Worm (Caenorhabditis elegans) whole organism, young adult: ENCODE measurements around the gene F58G6.3.

Experiments used
- F49E8.2 ChIP-seq: sonication (generic microtip); optimal IDR thresholded peaks from 3 replicates; lab custom pipeline; 2017; ENCODE audit warnings: missing genetic modification characterization, mild to moderate bottlenecking, missing compliant biosample characterization, antibody characterized with exemption, moderate library complexity; ENCODE audit not compliant: insufficient read depth
- attf-3 ChIP-seq: fragments of 200-800 bp; sonication (Bioruptor generic); conservative IDR thresholded peaks from 2 replicates; pipeline ENCODE4 v1.3.6; 2022; ENCODE audit warnings: missing genetic modification reagents, missing genetic modification characterization, missing compliant biosample characterization
- ceh-58 ChIP-seq: fragments of 200-800 bp; sonication (Bioruptor generic); IDR thresholded peaks from 2 replicates; pipeline ENCODE4 v1.3.6; 2022; ENCODE audit warnings: missing genetic modification characterization, missing compliant biosample characterization
- fkh-3 ChIP-seq: sonication (generic microtip); optimal IDR thresholded peaks from 2 replicates; lab custom pipeline; 2016; ENCODE audit warnings: mild to moderate bottlenecking, missing genetic modification characterization, missing compliant biosample characterization
- snpc-4 ChIP-seq, 5 experiments: fragments of 150-350 bp in 1 of 5; sonication (generic microtip) in 4 of 5; optimal IDR thresholded peaks; 2 replicates each; lab custom pipeline; 2014 to 2018; ENCODE audit warnings: missing genetic modification characterization in 5 of 5, missing biosample characterization in 3 of 5, antibody characterized with exemption in 2 of 5, mild to moderate bottlenecking in 2 of 5, missing compliant biosample characterization in 2 of 5, missing genotype in 2 of 5, moderate library complexity in 2 of 5, missing genetic modification reagents in 1 of 5
- unc-62 ChIP-seq: fragments of 150-350 bp; optimal IDR thresholded peaks from 2 replicates; lab custom pipeline; 2014; ENCODE audit warnings: missing biosample characterization, missing genetic modification reagents, missing genetic modification characterization

ce11 chrIV:9632966-9633494 is 20.3 kb upstream of the F58G6.3 start:
- TF ChIP-seq fkh-3 (tag; lab: Kevin White, UChicago), result no peak
- TF ChIP-seq attf-3 (GFP tag; lab: Robert Waterston, UW), result no peak
- no peak for TF ChIP-seq ceh-58 (GFP tag; lab: Robert Waterston, UW)
- no peak for TF ChIP-seq snpc-4 (GFP tag; optimal IDR thresholded peaks at IDR 0.05; lab: Kevin White, UChicago)
- TF ChIP-seq snpc-4 (tag; optimal IDR thresholded peaks at IDR 0.05; lab: Kevin White, UChicago), result no peak
- TF ChIP-seq unc-62, result no peak
- TF ChIP-seq F49E8.2 (tag; lab: Kevin White, UChicago), result no peak
